Worm (Caenorhabditis elegans) whole organism, late embryonic: Measurements from ENCODE around the gene npax-3.

Experiments used
- C38D4.7 ChIP-seq: fragments of 200-800 bp; sonication (Bioruptor generic); optimal IDR thresholded peaks from 2 replicates; lab custom pipeline; 2018; ENCODE audit warnings: mild to moderate bottlenecking, missing genetic modification characterization, moderate library complexity, missing compliant biosample characterization
- ceh-18 ChIP-seq: sonication (generic microtip); optimal IDR thresholded peaks from 2 replicates; lab custom pipeline; 2016; ENCODE audit warnings: missing genetic modification characterization, missing compliant biosample characterization
- elt-4 ChIP-seq: sonication (generic microtip); optimal IDR thresholded peaks from 2 replicates; lab custom pipeline; 2016; ENCODE audit warnings: missing genetic modification characterization, missing compliant biosample characterization
- fax-1 ChIP-seq: sonication (generic microtip); optimal IDR thresholded peaks from 2 replicates; lab custom pipeline; 2016; ENCODE audit warnings: missing genotype, missing genetic modification characterization, missing compliant biosample characterization
- fkh-6 ChIP-seq: sonication (generic microtip); optimal IDR thresholded peaks from 2 replicates; lab custom pipeline; 2016; ENCODE audit warnings: missing genetic modification characterization, missing compliant biosample characterization
- ref-2 ChIP-seq: sonication (generic microtip); optimal IDR thresholded peaks from 2 replicates; lab custom pipeline; 2016; ENCODE audit warnings: missing genetic modification characterization, missing compliant biosample characterization
- sdc-2 ChIP-seq: sonication (generic microtip); optimal IDR thresholded peaks from 2 replicates; lab custom pipeline; 2016; ENCODE audit warnings: missing genotype, missing genetic modification characterization, missing compliant biosample characterization

DNA sequence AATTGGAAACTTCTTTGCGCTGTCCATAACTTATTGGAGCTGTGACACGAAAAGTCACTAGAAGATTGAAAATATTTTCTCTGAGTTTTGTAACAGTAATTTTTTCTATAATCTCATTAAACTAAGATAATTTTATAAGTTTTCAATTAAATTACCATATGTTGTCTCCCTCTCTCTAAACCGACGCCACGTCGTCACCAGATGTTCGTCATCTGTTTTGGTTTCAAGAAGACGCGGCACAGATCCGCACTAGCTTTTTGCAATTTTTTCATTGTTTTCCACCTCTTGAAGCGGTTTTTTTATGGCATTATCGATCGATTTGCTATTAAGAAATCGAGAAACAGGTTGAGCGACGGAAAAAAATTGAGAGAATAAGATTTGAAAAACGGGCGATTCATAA, 24.0 kb downstream of the npax-3 start:
- TF ChIP-seq C38D4.7 (GFP tag; lab: Kevin White, UChicago) (no peak), ceh-18 (tag; lab: Kevin White, UChicago) (no peak), fax-1 (no peak), fkh-6 (tag; lab: Kevin White, UChicago) (no peak), sdc-2 (no peak), elt-4 (no peak), ref-2 (tag; lab: Kevin White, UChicago) (no peak)
